Fruit fly (Drosophila melanogaster): Measurements from ENCODE around the gene Pcyt2.

The Pcyt2 gene

dm6 chr3L:1587140-1587849 lies 34.0 kb downstream of the Pcyt2 start (continued):
- TF ChIP-seq stwl (tag; optimal IDR thresholded peaks at IDR 0.05): no peak
- peak; percentile 14 for TF ChIP-seq dmrt11E (tag; optimal IDR thresholded peaks at IDR 0.05)
- TF ChIP-seq CG11085 (GFP tag; IDR thresholded peaks at IDR 0.05): peak; percentile 86
- TF ChIP-seq Hsf (GFP tag; optimal IDR thresholded peaks at IDR 0.05): peak; percentile 72
- peak; percentile 52 for TF ChIP-seq fu2 (GFP tag; optimal IDR thresholded peaks at IDR 0.05)
- peak; percentile 73 for TF ChIP-seq CG16863 (GFP tag; optimal IDR thresholded peaks at IDR 0.05)
- TF ChIP-seq grau (tag; optimal IDR thresholded peaks at IDR 0.05): peak; percentile 94
- no peak for TF ChIP-seq eve (GFP tag; optimal IDR thresholded peaks at IDR 0.05)
- no peak for TF ChIP-seq unc-4 (GFP tag; IDR thresholded peaks at IDR 0.05; ENCODE audit: partially characterized antibody)
- TF ChIP-seq pita (GFP tag; optimal IDR thresholded peaks at IDR 0.05): no peak
- peak; percentile 65 for TF ChIP-seq emc (GFP tag; optimal IDR thresholded peaks at IDR 0.05)
- no peak for TF ChIP-seq bigmax (GFP tag; optimal IDR thresholded peaks at IDR 0.05)
- peak; percentile 77 for TF ChIP-seq wdn (GFP tag; IDR thresholded peaks at IDR 0.05)
- TF ChIP-seq CG31224 (GFP tag; IDR thresholded peaks at IDR 0.05): peak; percentile 81
- peak; percentile 78 for TF ChIP-seq CG43689 (GFP tag; IDR thresholded peaks at IDR 0.05)
- TF ChIP-seq Hr3 (GFP tag; optimal IDR thresholded peaks at IDR 0.05): peak; percentile 61
- TF ChIP-seq Abd-B (GFP tag; optimal IDR thresholded peaks at IDR 0.05): peak; percentile 78
- peak; percentile 22 for TF ChIP-seq CG1529 (GFP tag; optimal IDR thresholded peaks at IDR 0.05)
- TF ChIP-seq zf30C (GFP tag; optimal IDR thresholded peaks at IDR 0.05): no peak
- peak; percentile 64 for TF ChIP-seq Bteb2 (GFP tag; optimal IDR thresholded peaks at IDR 0.05)
- peak; percentile 94 for TF ChIP-seq CG12769 (tag; optimal IDR thresholded peaks at IDR 0.05)
- TF ChIP-seq kay (GFP tag; optimal IDR thresholded peaks at IDR 0.05): peak; percentile 51
- peak; percentile 44 for TF ChIP-seq Usf (GFP tag; optimal IDR thresholded peaks at IDR 0.05)
- TF ChIP-seq scrt (GFP tag; optimal IDR thresholded peaks at IDR 0.05): peak; percentile 66
- no peak for TF ChIP-seq B-H2 (GFP tag; optimal IDR thresholded peaks at IDR 0.05)
- peak; percentile 73 for TF ChIP-seq CG1024 (GFP tag; IDR thresholded peaks at IDR 0.05)
- TF ChIP-seq Dip3 (GFP tag; optimal IDR thresholded peaks at IDR 0.05): peak; percentile 76
- TF ChIP-seq CG15011 (GFP tag; optimal IDR thresholded peaks at IDR 0.05): peak; percentile 64
- TF ChIP-seq ems (GFP tag; optimal IDR thresholded peaks at IDR 0.05): peak; percentile 83
- TF ChIP-seq CG8388 (GFP tag; optimal IDR thresholded peaks at IDR 0.05): peak; percentile 26
- peak; percentile 50; the same call in 1 of the 2 replicates for TF ChIP-seq sens-2 (GFP tag; IDR thresholded peaks at IDR 0.05)
- TF ChIP-seq Ravus (GFP tag; IDR thresholded peaks at IDR 0.05): peak; percentile 78
- no peak for TF ChIP-seq tna (GFP tag; IDR thresholded peaks at IDR 0.05; ENCODE audit: partially characterized antibody)
- peak; percentile 95 for TF ChIP-seq Rfx (GFP tag; IDR thresholded peaks at IDR 0.05)
- TF ChIP-seq kni (GFP tag; optimal IDR thresholded peaks at IDR 0.05): no peak
- peak; percentile 12 for TF ChIP-seq CG17186 (GFP tag; optimal IDR thresholded peaks at IDR 0.05)
- TF ChIP-seq BtbVII (GFP tag; optimal IDR thresholded peaks at IDR 0.05): peak; percentile 62
- TF ChIP-seq CG8290 (GFP tag; optimal IDR thresholded peaks at IDR 0.05): peak; percentile 69
- TF ChIP-seq CG8290 (tag; optimal IDR thresholded peaks at IDR 0.05): peak in 1 of 2 experiments; percentile 97
- TF ChIP-seq twi (tag; optimal IDR thresholded peaks at IDR 0.05): peak; percentile 58
- TF ChIP-seq aop (GFP tag; IDR thresholded peaks at IDR 0.05): peak; percentile 61; the same call in 1 of the 2 replicates
- peak; percentile 74 for TF ChIP-seq Dad (GFP tag; optimal IDR thresholded peaks at IDR 0.05)

Data from whole organism, embryonic.